Worm (Caenorhabditis elegans) whole organism, L4/young adult: Measurements from ENCODE around the gene klp-19.
"Not testable (repeated sequence)": the region's sequence is repeated elsewhere in the genome, so short reads cannot be mapped to it uniquely, and the experiment has no call there.

Experiments
- W03F9.2 ChIP-seq: fragments of 150-350 bp; optimal IDR thresholded peaks from 2 replicates; lab custom pipeline; 2014; ENCODE audit warnings: missing biosample characterization, missing genetic modification characterization
- dao-5 ChIP-seq: sonication (generic microtip); optimal IDR thresholded peaks from 2 replicates; lab custom pipeline; 2016; ENCODE audit warnings: missing genotype, missing genetic modification characterization, moderate library complexity, missing compliant biosample characterization
- him-1 ChIP-seq: sonication (generic microtip); optimal IDR thresholded peaks from 2 replicates; lab custom pipeline; 2016; ENCODE audit warnings: missing genotype, missing genetic modification reagents, missing genetic modification characterization, missing compliant biosample characterization

- TF ChIP-seq him-1, W03F9.2, dao-5 (tag; lab: Kevin White, UChicago): not testable (repeated sequence)
Observed at ce11 chrIII:13292971-13293514, 14.0 kb downstream of the klp-19 start, which contains the start of gene set-25.
